Fruit fly (Drosophila melanogaster): Measurements from ENCODE around the gene Unc-76.

The Unc-76 gene

dm6 chrX:2141854-2142216 is 61.4 kb downstream of the Unc-76 start (continued):
- TF ChIP-seq D19A (tag; optimal IDR thresholded peaks at IDR 0.05) = peak; percentile 17
- peak; percentile 31; the same call in 1 of the 2 replicates for TF ChIP-seq gsb (GFP tag; IDR thresholded peaks at IDR 0.05)
- TF ChIP-seq Atf6 (GFP tag; IDR thresholded peaks at IDR 0.05) = peak; percentile 58; the same call in 1 of the 2 replicates
- TF ChIP-seq CG9609 (GFP tag; optimal IDR thresholded peaks at IDR 0.05) = no peak
- TF ChIP-seq Lpt (GFP tag; optimal IDR thresholded peaks at IDR 0.05) = no peak
- TF ChIP-seq pfk (GFP tag; optimal IDR thresholded peaks at IDR 0.05) = peak; percentile 28
- TF ChIP-seq jumu (GFP tag; optimal IDR thresholded peaks at IDR 0.05) = no peak
- TF ChIP-seq CG18764 (GFP tag; optimal IDR thresholded peaks at IDR 0.05) = peak; percentile 24
- peak; percentile 55 for TF ChIP-seq CG34376 (GFP tag; optimal IDR thresholded peaks at IDR 0.05)
- TF ChIP-seq ranshi (GFP tag; IDR thresholded peaks at IDR 0.05) = peak; percentile 22; the same call in 1 of the 2 replicates
- no peak for TF ChIP-seq Deaf1 (tag; optimal IDR thresholded peaks at IDR 0.05)
- TF ChIP-seq lbe (GFP tag; optimal IDR thresholded peaks at IDR 0.05) = peak; percentile 67
- peak; percentile 30 for TF ChIP-seq Nf-YC (tag; optimal IDR thresholded peaks at IDR 0.05)
- peak; percentile 80 for TF ChIP-seq ci (GFP tag; IDR thresholded peaks at IDR 0.05)
- no peak for TF ChIP-seq CG10959 (GFP tag; IDR thresholded peaks at IDR 0.05)
- peak; percentile 56 for TF ChIP-seq NfI (GFP tag; optimal IDR thresholded peaks at IDR 0.05)
- TF ChIP-seq nmo (GFP tag; optimal IDR thresholded peaks at IDR 0.05) = peak; percentile 25
- peak; percentile 15 for TF ChIP-seq CG2712 (tag; optimal IDR thresholded peaks at IDR 0.05)
- TF ChIP-seq H15 (GFP tag; IDR thresholded peaks at IDR 0.05) = no peak
- TF ChIP-seq HLH3B (GFP tag; IDR thresholded peaks at IDR 0.05) = peak; percentile 20; the same call in 1 of the 2 replicates
- TF ChIP-seq inv (GFP tag; IDR thresholded peaks at IDR 0.05; ENCODE audit: partially characterized antibody) = no peak
- no peak for TF ChIP-seq CG14860 (GFP tag; IDR thresholded peaks at IDR 0.05; ENCODE audit: partially characterized antibody)
- no peak for TF ChIP-seq btn (GFP tag; optimal IDR thresholded peaks at IDR 0.05)
- TF ChIP-seq unc-4 (GFP tag; IDR thresholded peaks at IDR 0.05; ENCODE audit: partially characterized antibody) = no peak
- TF ChIP-seq hkb (optimal IDR thresholded peaks at IDR 0.05) = no peak
- peak; percentile 48 for TF ChIP-seq hkb (GFP tag; IDR thresholded peaks at IDR 0.05)
- TF ChIP-seq usp (GFP tag; optimal IDR thresholded peaks at IDR 0.05) = no peak
- no peak for TF ChIP-seq D (optimal IDR thresholded peaks at IDR 0.05)
- peak; percentile 7 for TF ChIP-seq D (GFP tag; optimal IDR thresholded peaks at IDR 0.05)
- peak in 1 of 2 experiments; percentile 9 for TF ChIP-seq Eip74EF (GFP tag; optimal IDR thresholded peaks at IDR 0.05)
- peak; percentile 52 for TF ChIP-seq CG13424 (tag; optimal IDR thresholded peaks at IDR 0.05)
- peak; percentile 46 for TF ChIP-seq sd (tag; optimal IDR thresholded peaks at IDR 0.05)
- peak; percentile 44; the same call in 1 of the 2 replicates for TF ChIP-seq CG14014 (GFP tag; IDR thresholded peaks at IDR 0.05)
- TF ChIP-seq Aef1 (GFP tag; IDR thresholded peaks at IDR 0.05) = 0 out of 3 replicates have a peak, but pooled peaks have one; percentile 11
- peak; percentile 34 for TF ChIP-seq CG10147 (GFP tag; optimal IDR thresholded peaks at IDR 0.05)
- no peak for TF ChIP-seq Sry-β (GFP tag; optimal IDR thresholded peaks at IDR 0.05)
- TF ChIP-seq zfh1 (GFP tag; IDR thresholded peaks at IDR 0.05) = 0 out of 3 replicates have a peak, but pooled peaks have one; percentile 10
- TF ChIP-seq al (GFP tag; IDR thresholded peaks at IDR 0.05) = peak; percentile 26; the same call in 1 of the 2 replicates
- TF ChIP-seq CG15011 (GFP tag; optimal IDR thresholded peaks at IDR 0.05) = peak; percentile 38
- TF ChIP-seq CG10366 (GFP tag; IDR thresholded peaks at IDR 0.05) = no peak
- TF ChIP-seq CG6854 (GFP tag; optimal IDR thresholded peaks at IDR 0.05) = no peak
- TF ChIP-seq GATAe (GFP tag; conservative IDR thresholded peaks at IDR 0.05) = 0 out of 2 replicates have a peak, but pooled peaks have one; percentile 12
- no peak for TF ChIP-seq sim (GFP tag; IDR thresholded peaks at IDR 0.05)
- TF ChIP-seq CG12299 (tag; optimal IDR thresholded peaks at IDR 0.05) = no peak
- peak; percentile 2 to 90 for TF ChIP-seq Pdp1 (GFP tag; optimal IDR thresholded peaks at IDR 0.05)
- TF ChIP-seq Hr51 (GFP tag; optimal IDR thresholded peaks at IDR 0.05) = peak; percentile 46 to 57
- peak; percentile 32 for TF ChIP-seq B-H2 (GFP tag; optimal IDR thresholded peaks at IDR 0.05)
- TF ChIP-seq nerfin-1 (tag; optimal IDR thresholded peaks at IDR 0.05) = peak; percentile 20
- TF ChIP-seq wek (GFP tag; optimal IDR thresholded peaks at IDR 0.05) = peak; percentile 85
- peak; percentile 42 for TF ChIP-seq Fer1 (GFP tag; optimal IDR thresholded peaks at IDR 0.05)
- TF ChIP-seq CG1792 (GFP tag; optimal IDR thresholded peaks at IDR 0.05) = peak; percentile 15
